Fruit fly (Drosophila melanogaster): ENCODE measurements around the gene CG13786.
A peak's percentile ranks its signal among the peaks of the same experiment; 100 is the strongest.

The CG13786 gene

DNA sequence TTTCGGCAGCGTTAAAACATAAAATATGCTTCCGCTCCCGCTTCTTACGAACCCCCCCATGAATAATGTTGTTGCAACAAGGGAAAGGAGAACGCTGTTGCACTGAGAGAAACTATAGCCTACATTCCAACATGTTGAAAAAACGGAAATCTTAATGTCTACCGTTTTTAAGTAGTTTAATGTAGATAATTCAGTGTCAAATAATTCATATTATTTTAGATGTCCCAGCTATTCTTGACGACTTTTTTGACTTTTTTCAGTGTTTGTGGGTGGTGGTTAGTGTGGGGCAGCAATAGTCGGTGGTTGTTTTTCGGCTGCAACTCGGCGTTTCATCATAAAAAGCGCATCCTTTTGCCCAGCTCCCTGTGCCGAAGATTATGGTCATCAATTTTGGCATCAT lies 9.2 kb upstream of the CG13786 start (continued):
- peak; percentile 27 for TF ChIP-seq CG17568 (GFP tag; optimal IDR thresholded peaks at IDR 0.05)
- TF ChIP-seq CG5245 (GFP tag; optimal IDR thresholded peaks at IDR 0.05), result peak; percentile 20
- TF ChIP-seq pzg (GFP tag; optimal IDR thresholded peaks at IDR 0.05), result no peak
- no peak for TF ChIP-seq en (GFP tag; optimal IDR thresholded peaks at IDR 0.05)
- TF ChIP-seq Hey (tag; optimal IDR thresholded peaks at IDR 0.05), result no peak
- no peak for TF ChIP-seq Awh (GFP tag; IDR thresholded peaks at IDR 0.05)
- no peak for TF ChIP-seq sc (optimal IDR thresholded peaks at IDR 0.05)
- TF ChIP-seq sc (GFP tag; optimal IDR thresholded peaks at IDR 0.05), result peak; percentile 52
- TF ChIP-seq Abd-B (GFP tag; optimal IDR thresholded peaks at IDR 0.05), result peak; percentile 20
- TF ChIP-seq CG33213 (GFP tag; optimal IDR thresholded peaks at IDR 0.05), result no peak
- TF ChIP-seq chn (GFP tag; optimal IDR thresholded peaks at IDR 0.05), result peak; percentile 43
- TF ChIP-seq E2f1 (GFP tag; IDR thresholded peaks at IDR 0.05), result 0 out of 2 replicates have a peak, but pooled peaks have one; percentile 7
- no peak for TF ChIP-seq lov (optimal IDR thresholded peaks at IDR 0.05)
- no peak for TF ChIP-seq lov (GFP tag; IDR thresholded peaks at IDR 0.05)
- peak; percentile 66 for TF ChIP-seq PHDP (tag; optimal IDR thresholded peaks at IDR 0.05)
- no peak for TF ChIP-seq Stat92E (GFP tag; optimal IDR thresholded peaks at IDR 0.05)
- no peak for TF ChIP-seq CG9797 (GFP tag; optimal IDR thresholded peaks at IDR 0.05)
- TF ChIP-seq Dip3 (GFP tag; optimal IDR thresholded peaks at IDR 0.05), result no peak
- TF ChIP-seq CG13287 (GFP tag; IDR thresholded peaks at IDR 0.05; ENCODE audit: partially characterized antibody), result no peak
- peak; percentile 33 for TF ChIP-seq lilli (GFP tag; optimal IDR thresholded peaks at IDR 0.05)
- peak; percentile 30 for TF ChIP-seq fd64A (GFP tag; optimal IDR thresholded peaks at IDR 0.05)
- TF ChIP-seq CG8944 (GFP tag; optimal IDR thresholded peaks at IDR 0.05), result no peak
- no peak for TF ChIP-seq CG14860 (GFP tag; IDR thresholded peaks at IDR 0.05; ENCODE audit: partially characterized antibody)
- TF ChIP-seq CoRest (tag; optimal IDR thresholded peaks at IDR 0.05), result peak; percentile 36
- TF ChIP-seq ro (GFP tag; IDR thresholded peaks at IDR 0.05), result no peak
- TF ChIP-seq emc (GFP tag; optimal IDR thresholded peaks at IDR 0.05), result peak; percentile 25
- TF ChIP-seq Aef1 (GFP tag; IDR thresholded peaks at IDR 0.05), result no peak
- peak; percentile 57 for TF ChIP-seq row (GFP tag; IDR thresholded peaks at IDR 0.05)
- TF ChIP-seq toy (GFP tag; IDR thresholded peaks at IDR 0.05), result no peak
- TF ChIP-seq unpg (GFP tag; optimal IDR thresholded peaks at IDR 0.05), result peak; percentile 70
- TF ChIP-seq Antp (GFP tag; optimal IDR thresholded peaks at IDR 0.05), result peak; percentile 15
- TF ChIP-seq CG12744 (GFP tag; optimal IDR thresholded peaks at IDR 0.05), result no peak
- no peak for TF ChIP-seq kay (GFP tag; optimal IDR thresholded peaks at IDR 0.05)
- TF ChIP-seq wor (GFP tag; IDR thresholded peaks at IDR 0.05), result peak; percentile 41
- TF ChIP-seq CG34376 (GFP tag; optimal IDR thresholded peaks at IDR 0.05), result no peak
- peak; percentile 13 for TF ChIP-seq CG4854 (GFP tag; optimal IDR thresholded peaks at IDR 0.05)
- peak; percentile 56; the same call in 1 of the 2 replicates for TF ChIP-seq ara (GFP tag; IDR thresholded peaks at IDR 0.05)
- peak; percentile 65 for TF ChIP-seq CG7839 (tag; optimal IDR thresholded peaks at IDR 0.05)
- no peak; the same call in 2 of the 3 replicates for TF ChIP-seq CG11093 (GFP tag; IDR thresholded peaks at IDR 0.05)
- no peak for TF ChIP-seq CG13624 (GFP tag; optimal IDR thresholded peaks at IDR 0.05)
- TF ChIP-seq Spps (tag; optimal IDR thresholded peaks at IDR 0.05), result peak; percentile 37
- peak; percentile 22 for TF ChIP-seq CG4820 (GFP tag; optimal IDR thresholded peaks at IDR 0.05)
- TF ChIP-seq CG11398 (GFP tag; optimal IDR thresholded peaks at IDR 0.05), result no peak
- no peak for TF ChIP-seq CG12236 (GFP tag; optimal IDR thresholded peaks at IDR 0.05)
- TF ChIP-seq Lim3 (GFP tag; IDR thresholded peaks at IDR 0.05), result no peak
- TF ChIP-seq gem (tag; optimal IDR thresholded peaks at IDR 0.05), result peak; percentile 79
- TF ChIP-seq grn (GFP tag; optimal IDR thresholded peaks at IDR 0.05), result no peak
- peak; percentile 48 for TF ChIP-seq pum (GFP tag; optimal IDR thresholded peaks at IDR 0.05)
- peak; percentile 58 for TF ChIP-seq CG7556 (GFP tag; optimal IDR thresholded peaks at IDR 0.05)
- no peak for TF ChIP-seq CG7928 (GFP tag; optimal IDR thresholded peaks at IDR 0.05)
- no peak for TF ChIP-seq cas (GFP tag; IDR thresholded peaks at IDR 0.05)
- TF ChIP-seq CG17912 (GFP tag; optimal IDR thresholded peaks at IDR 0.05), result no peak
- no peak for TF ChIP-seq usp (GFP tag; optimal IDR thresholded peaks at IDR 0.05)
